Worm (Caenorhabditis elegans): ENCODE results near the gene C07A4.2.

Gene C07A4.2

DNA sequence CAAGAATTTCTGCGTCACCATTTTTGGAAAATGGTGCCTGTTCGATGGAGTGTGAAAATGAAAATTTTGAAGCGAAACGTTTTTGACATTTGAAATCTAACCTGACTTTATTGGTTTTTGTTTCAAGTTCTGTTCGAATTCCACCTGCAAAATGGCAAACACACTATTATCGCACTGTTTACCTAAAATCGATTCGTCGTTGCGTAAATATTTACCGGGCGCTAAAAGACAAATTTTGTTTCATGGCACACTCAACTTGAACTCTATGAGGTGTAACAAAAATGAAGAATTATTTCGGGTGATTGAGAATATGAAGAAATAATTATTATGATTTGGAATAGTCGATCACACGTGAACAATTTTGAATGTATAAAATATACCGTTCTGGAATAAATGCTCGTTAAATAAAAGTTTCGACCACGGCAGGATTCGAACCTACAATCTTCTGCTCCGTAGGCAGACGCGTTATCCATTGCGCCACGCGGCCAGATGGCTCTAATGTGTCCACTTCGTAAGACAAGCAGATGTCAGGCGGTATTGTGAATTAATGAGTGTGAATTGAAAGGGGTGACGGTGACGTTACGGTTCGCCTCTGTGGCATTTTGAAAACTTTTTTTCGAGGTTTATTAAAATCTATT lies 23.6 kb upstream of the C07A4.2 start (continued):
- TF ChIP-seq C17E4.6 (GFP tag; IDR thresholded peaks at IDR 0.05) = no peak
- peak; percentile 69 for TF ChIP-seq mxl-1 (tag; optimal IDR thresholded peaks at IDR 0.05)
- peak; percentile 11 for TF ChIP-seq athp-1 (tag; optimal IDR thresholded peaks at IDR 0.05)
- TF ChIP-seq lin-35 (GFP tag; optimal IDR thresholded peaks at IDR 0.05) = no peak
- TF ChIP-seq T26A5.8 (tag; optimal IDR thresholded peaks at IDR 0.05) = no peak
- TF ChIP-seq snpc-1.3 (tag; optimal IDR thresholded peaks at IDR 0.05; ENCODE audit: insufficient read depth) = peak; percentile 89
- TF ChIP-seq tbx-9 (tag; optimal IDR thresholded peaks at IDR 0.05; ENCODE audit: borderline replicate concordance) = no peak
- TF ChIP-seq K11D2.4 (GFP tag; IDR thresholded peaks at IDR 0.05) = no peak
- no peak for TF ChIP-seq nhr-27 (tag; optimal IDR thresholded peaks at IDR 0.05)
- 0 out of 2 replicates have a peak, but pooled peaks have one; percentile 61 for TF ChIP-seq ztf-25 (GFP tag; IDR thresholded peaks at IDR 0.05)
- no peak for TF ChIP-seq somi-1 (GFP tag; optimal IDR thresholded peaks at IDR 0.05)
- TF ChIP-seq hsf-1 (GFP tag; IDR thresholded peaks at IDR 0.05) = peak; percentile 56; the same call in 1 of the 2 replicates
- no peak for TF ChIP-seq F52B5.7 (tag; optimal IDR thresholded peaks at IDR 0.05)
- 0 out of 2 replicates have a peak, but pooled peaks have one; percentile 32 for TF ChIP-seq B0336.3 (GFP tag; IDR thresholded peaks at IDR 0.05)
- TF ChIP-seq unc-130 (GFP tag; optimal IDR thresholded peaks at IDR 0.05) = peak; percentile 25
- no peak for TF ChIP-seq aptf-2 (GFP tag; conservative IDR thresholded peaks at IDR 0.05)
- no peak for TF ChIP-seq lir-1 (GFP tag; conservative IDR thresholded peaks at IDR 0.05)
- TF ChIP-seq nhr-80 (tag; optimal IDR thresholded peaks at IDR 0.05) = peak; percentile 23
- TF ChIP-seq F57A8.1 (GFP tag; optimal IDR thresholded peaks at IDR 0.05) = no peak
- peak; percentile 81 for TF ChIP-seq B0261.1 (tag; optimal IDR thresholded peaks at IDR 0.05)
- TF ChIP-seq dox-1 (GFP tag; IDR thresholded peaks at IDR 0.05) = peak; percentile 56
- no peak for TF ChIP-seq B0019.2 (GFP tag; conservative IDR thresholded peaks at IDR 0.05)
- TF ChIP-seq ekl-4 (GFP tag; IDR thresholded peaks at IDR 0.05) = peak; percentile 55; the same call in 1 of the 2 replicates
- peak; percentile 93 for TF ChIP-seq lin-26 (GFP tag; IDR thresholded peaks at IDR 0.05)
- no peak for TF ChIP-seq ztf-6 (GFP tag; IDR thresholded peaks at IDR 0.05)
- peak; percentile 87 for TF ChIP-seq rpc-1 (optimal IDR thresholded peaks at IDR 0.05)
- TF ChIP-seq rpc-1 (tag; optimal IDR thresholded peaks at IDR 0.05) = peak; percentile 98
- no peak for TF ChIP-seq sea-2 (GFP tag; IDR thresholded peaks at IDR 0.05)
- no peak for TF ChIP-seq hlh-26 (GFP tag; conservative IDR thresholded peaks at IDR 0.05)
- no peak for TF ChIP-seq snpc-3.4 (tag; optimal IDR thresholded peaks at IDR 0.05)
- TF ChIP-seq F57C9.4 (tag; optimal IDR thresholded peaks at IDR 0.05) = no peak
- TF ChIP-seq snpc-4 (GFP tag; optimal IDR thresholded peaks at IDR 0.05) = peak; percentile 78
- TF ChIP-seq snpc-4 (tag; optimal IDR thresholded peaks at IDR 0.05) = peak in 3 of 4 experiments; percentile 23 to 77 (median 38)
- no peak for TF ChIP-seq T07F8.4 (tag; optimal IDR thresholded peaks at IDR 0.05)
- no peak for TF ChIP-seq Y79H2A.3 (GFP tag; conservative IDR thresholded peaks at IDR 0.05)
- 0 out of 2 replicates have a peak, but pooled peaks have one; percentile 70 for TF ChIP-seq cebp-2 (GFP tag; IDR thresholded peaks at IDR 0.05)
- peak; percentile 10 for TF ChIP-seq ceh-27 (GFP tag; optimal IDR thresholded peaks at IDR 0.05)
- no peak for TF ChIP-seq ceh-40 (GFP tag; IDR thresholded peaks at IDR 0.05)
- TF ChIP-seq egrh-3 (GFP tag; IDR thresholded peaks at IDR 0.05) = no peak
- TF ChIP-seq nhr-90 (tag; optimal IDR thresholded peaks at IDR 0.05) = peak; percentile 79
- TF ChIP-seq hrde-1 (tag; optimal IDR thresholded peaks at IDR 0.05; ENCODE audit: borderline replicate concordance) = peak; percentile 87
- peak; percentile 18 for TF ChIP-seq lsl-1 (GFP tag; optimal IDR thresholded peaks at IDR 0.05)
- no peak for TF ChIP-seq unc-62 (GFP tag; optimal IDR thresholded peaks at IDR 0.05)
- no peak for TF ChIP-seq efl-1 (GFP tag; optimal IDR thresholded peaks at IDR 0.05)
- no peak for TF ChIP-seq Y95B8A.8 (GFP tag; IDR thresholded peaks at IDR 0.05)
- TF ChIP-seq nfyb-1 (GFP tag; IDR thresholded peaks at IDR 0.05) = peak; percentile 74; the same call in 1 of the 2 replicates
- no peak for TF ChIP-seq hlh-12 (tag; optimal IDR thresholded peaks at IDR 0.05)
- TF ChIP-seq C06A6.2 (GFP tag; conservative IDR thresholded peaks at IDR 0.05) = 0 out of 2 replicates have a peak, but pooled peaks have one; percentile 10
